Fruit fly (Drosophila melanogaster) whole organism: ENCODE measurements around the gene lectin-21Cb.

Experiments
- CG8478 ChIP-seq: fragments of >200 bp; optimal IDR thresholded peaks from 2 replicates; lab custom pipeline; 2018; ENCODE audit warnings: inconsistent platforms
- pan ChIP-seq: fragments of >200 bp; optimal IDR thresholded peaks from 2 replicates; lab custom pipeline; 2017
- usp ChIP-seq: fragments of >200 bp; optimal IDR thresholded peaks from 2 replicates; lab custom pipeline; 2017; ENCODE audit warnings: missing biosample characterization, missing genetic modification characterization, mixed read lengths

DNA sequence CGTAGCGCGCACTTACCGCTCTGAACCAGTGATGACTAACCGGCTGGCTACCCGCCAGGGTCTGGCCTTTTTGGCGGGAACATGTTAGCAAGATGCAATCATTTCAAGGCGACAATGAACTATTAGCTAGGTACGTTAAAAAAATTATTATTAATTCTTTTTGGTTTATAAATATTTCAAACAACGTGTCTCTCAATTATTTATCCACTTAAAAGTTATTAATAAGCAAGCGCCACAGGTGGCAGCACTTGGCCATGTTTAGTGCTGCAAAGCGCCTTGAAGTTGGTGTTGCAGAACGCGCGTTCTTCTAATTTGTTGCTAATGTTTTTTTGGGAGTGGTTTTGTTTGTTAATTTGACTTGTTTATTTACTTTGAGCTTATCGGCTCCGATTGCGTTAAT, 46.8 kb downstream of the lectin-21Cb start, which contains the start of the genes Ipk2 and cold:
- no peak for TF ChIP-seq pan
- TF ChIP-seq usp: no peak
- no peak for TF ChIP-seq CG8478 (lab: Kevin White, UChicago)
